Worm (Caenorhabditis elegans) whole organism, L3 larva: Measurements from ENCODE around the gene clec-227.

Source experiments
- elt-3 ChIP-seq, 3 experiments: fragments of 150-350 bp in 1 of 3; sonication (generic microtip) in 2 of 3; optimal IDR thresholded peaks; 2 replicates in 2 of 3; 4 replicates in 1 of 3; lab custom pipeline; 2014 to 2017; ENCODE audit warnings: missing biosample characterization in 3 of 3, missing genetic modification characterization in 3 of 3
- eor-1 ChIP-seq, 2 experiments: fragments of 150-350 bp; optimal IDR thresholded peaks; 2 replicates each; lab custom pipeline; 2014 to 2018; ENCODE audit warnings: missing biosample characterization in 2 of 2, missing genetic modification characterization in 2 of 2
- jun-1 ChIP-seq: fragments of 150-350 bp; optimal IDR thresholded peaks from 2 replicates; lab custom pipeline; 2014; ENCODE audit warnings: missing biosample characterization, missing genetic modification reagents, missing genetic modification characterization
- nhr-11 ChIP-seq: fragments of 150-350 bp; optimal IDR thresholded peaks from 2 replicates; lab custom pipeline; 2014; ENCODE audit warnings: missing biosample characterization, missing genetic modification characterization
- sea-2 ChIP-seq: fragments of 150-350 bp; sonication (generic microtip); optimal IDR thresholded peaks from 4 replicates; lab custom pipeline; 2014; ENCODE audit warnings: missing biosample characterization, missing genetic modification reagents, missing genetic modification characterization
- tbx-2 ChIP-seq: sonication (generic microtip); optimal IDR thresholded peaks from 2 replicates; lab custom pipeline; 2016; ENCODE audit warnings: mild to moderate bottlenecking, missing genetic modification characterization, missing compliant biosample characterization
- ztf-11 ChIP-seq: fragments of 150-350 bp; optimal IDR thresholded peaks from 2 replicates; lab custom pipeline; 2014; ENCODE audit warnings: missing biosample characterization, missing genetic modification characterization

DNA sequence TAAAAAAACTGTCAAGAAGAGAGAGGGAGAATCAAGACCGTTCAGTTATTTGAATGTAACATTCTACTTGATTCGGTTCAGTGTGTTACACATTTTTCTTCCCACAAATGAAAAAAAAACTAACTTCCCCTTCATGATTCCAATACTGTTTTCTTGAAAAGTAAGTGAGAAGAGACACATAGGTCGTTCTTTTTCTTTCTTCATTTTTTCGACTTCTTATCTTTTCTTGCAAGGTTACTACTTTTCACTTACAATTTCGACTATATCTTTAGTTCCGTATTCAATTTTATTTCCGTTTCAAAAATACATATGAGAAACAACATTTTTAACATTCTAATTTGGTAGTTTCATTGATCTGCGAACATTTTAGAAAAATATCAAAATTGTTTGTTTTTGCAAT lies 33.1 kb upstream of the clec-227 start:
- no peak for TF ChIP-seq eor-1 (tag; optimal IDR thresholded peaks at IDR 0.05; lab: Kevin White, UChicago)
- no peak for TF ChIP-seq nhr-11 (tag; lab: Kevin White, UChicago)
- no peak for TF ChIP-seq sea-2 (GFP tag; lab: Kevin White, UChicago)
- no peak for TF ChIP-seq ztf-11 (tag; lab: Kevin White, UChicago)
- TF ChIP-seq tbx-2 (tag; lab: Kevin White, UChicago) = no peak
- TF ChIP-seq jun-1 (tag; lab: Kevin White, UChicago) = no peak
- TF ChIP-seq elt-3 (tag; optimal IDR thresholded peaks at IDR 0.05; lab: Kevin White, UChicago) = no peak
